Worm (Caenorhabditis elegans) whole organism, L4 larva: Measurements from ENCODE around the gene nhr-256.

ENCODE experiments used
- F10B5.3 ChIP-seq: sonication (generic microtip); optimal IDR thresholded peaks from 2 replicates; lab custom pipeline; 2016; ENCODE audit warnings: mild to moderate bottlenecking, missing genetic modification characterization, missing compliant biosample characterization
- F26F4.8 ChIP-seq: fragments of 200-800 bp; sonication (Bioruptor generic); conservative IDR thresholded peaks from 2 replicates; pipeline ENCODE4 v1.3.6; 2022; ENCODE audit warnings: missing genetic modification characterization, missing compliant biosample characterization
- F44E2.7 ChIP-seq: fragments of 200-800 bp; sonication (Bioruptor generic); IDR thresholded peaks from 2 replicates; pipeline ENCODE4 v2.1.2; 2022; ENCODE audit warnings: missing genetic modification characterization, missing compliant biosample characterization
- R02D3.7 ChIP-seq: fragments of 150-350 bp; sonication (generic microtip); optimal IDR thresholded peaks from 3 replicates; lab custom pipeline; 2014; ENCODE audit warnings: missing biosample characterization, missing genetic modification characterization
- T20F7.1 ChIP-seq: fragments of 200-800 bp; sonication (Bioruptor generic); optimal IDR thresholded peaks from 2 replicates; lab custom pipeline; 2018; ENCODE audit warnings: mild to moderate bottlenecking, missing genetic modification characterization, missing compliant biosample characterization
- Y105C5A.15 ChIP-seq: fragments of 200-800 bp; sonication (Bioruptor generic); IDR thresholded peaks from 2 replicates; pipeline ENCODE4 v1.3.6; 2022; ENCODE audit warnings: missing genetic modification characterization, missing compliant biosample characterization
- Y5F2A.4 ChIP-seq: fragments of 200-800 bp; sonication (Bioruptor generic); optimal IDR thresholded peaks from 2 replicates; lab custom pipeline; 2018; ENCODE audit warnings: mild to moderate bottlenecking, missing genetic modification characterization, missing compliant biosample characterization
- ZK546.5 ChIP-seq, 2 experiments: sonication (generic microtip); optimal IDR thresholded peaks; 2 replicates each; lab custom pipeline; 2017; ENCODE audit warnings: missing biosample characterization in 2 of 2, missing genetic modification characterization in 2 of 2
- daf-8 ChIP-seq: fragments of 200-800 bp; sonication (Bioruptor generic); IDR thresholded peaks from 2 replicates; pipeline ENCODE4 v1.3.6; 2022; ENCODE audit warnings: missing genetic modification characterization, missing compliant biosample characterization
- dmd-6 ChIP-seq: fragments of 200-800 bp; sonication (Bioruptor generic); IDR thresholded peaks from 2 replicates; pipeline ENCODE4 v1.3.6; 2022; ENCODE audit warnings: missing genetic modification reagents, missing genetic modification characterization, missing compliant biosample characterization
- dmd-9 ChIP-seq: fragments of 200-800 bp; sonication (Bioruptor generic); IDR thresholded peaks from 2 replicates; pipeline ENCODE4 v1.3.6; 2022; ENCODE audit warnings: missing genetic modification reagents, missing genetic modification characterization, missing compliant biosample characterization
- dve-1 ChIP-seq: sonication (generic microtip); optimal IDR thresholded peaks from 2 replicates; lab custom pipeline; 2017; ENCODE audit warnings: antibody characterized with exemption, mild to moderate bottlenecking, missing genetic modification characterization, missing compliant biosample characterization; ENCODE audit not compliant: insufficient read depth
- egl-27 ChIP-seq: sonication (generic microtip); optimal IDR thresholded peaks from 3 replicates; lab custom pipeline; 2017; ENCODE audit warnings: missing biosample characterization, missing genetic modification reagents, missing genetic modification characterization
- egl-43 ChIP-seq: fragments of 200-800 bp; sonication (Bioruptor generic); IDR thresholded peaks from 2 replicates; pipeline ENCODE4 v1.3.6; 2022; ENCODE audit warnings: missing genetic modification reagents, missing genetic modification characterization, missing compliant biosample characterization
- fkh-10 ChIP-seq: fragments of 150-350 bp; optimal IDR thresholded peaks from 2 replicates; lab custom pipeline; 2014; ENCODE audit warnings: missing biosample characterization, missing genetic modification reagents, missing genetic modification characterization
- fos-1 ChIP-seq: fragments of 150-350 bp; optimal IDR thresholded peaks from 2 replicates; lab custom pipeline; 2014; ENCODE audit warnings: missing biosample characterization, missing genetic modification characterization
- gei-8 ChIP-seq: fragments of 200-800 bp; sonication (Bioruptor generic); optimal IDR thresholded peaks from 2 replicates; lab custom pipeline; 2018; ENCODE audit warnings: mild to moderate bottlenecking, missing genetic modification characterization, missing compliant biosample characterization
- hif-1 ChIP-seq, 2 experiments: sonication (generic microtip); optimal IDR thresholded peaks; 2 replicates each; lab custom pipeline; 2016 to 2017; ENCODE audit warnings: missing compliant biosample characterization in 2 of 2, missing genetic modification characterization in 2 of 2, missing genetic modification reagents in 2 of 2, missing genotype in 2 of 2, mild to moderate bottlenecking in 1 of 2
- jun-1 ChIP-seq: fragments of 150-350 bp; optimal IDR thresholded peaks from 2 replicates; lab custom pipeline; 2014; ENCODE audit warnings: missing biosample characterization, missing genetic modification reagents, missing genetic modification characterization
- lin-13 ChIP-seq: fragments of 150-350 bp; optimal IDR thresholded peaks from 2 replicates; lab custom pipeline; 2014; ENCODE audit warnings: missing biosample characterization, missing genetic modification reagents, missing genetic modification characterization
- lir-3 ChIP-seq: sonication (generic microtip); optimal IDR thresholded peaks from 2 replicates; lab custom pipeline; 2016; ENCODE audit warnings: mild to moderate bottlenecking, missing genetic modification characterization, missing compliant biosample characterization
- lsy-2 ChIP-seq, 2 experiments: fragments of 150-350 bp in 1 of 2; sonication (generic microtip) in 1 of 2; optimal IDR thresholded peaks; 2 replicates each; lab custom pipeline; 2014 to 2017; ENCODE audit warnings: missing biosample characterization in 2 of 2, missing genetic modification characterization in 2 of 2
- mes-2 ChIP-seq: sonication (generic microtip); optimal IDR thresholded peaks from 2 replicates; lab custom pipeline; 2016; ENCODE audit warnings: missing genotype, mild to moderate bottlenecking, missing genetic modification characterization, missing compliant biosample characterization; ENCODE audit not compliant: poor library complexity, severe bottlenecking
- mxl-3 ChIP-seq: fragments of 200-800 bp; sonication (Bioruptor generic); optimal IDR thresholded peaks from 2 replicates; lab custom pipeline; 2018; ENCODE audit warnings: mild to moderate bottlenecking, missing genetic modification characterization, missing compliant biosample characterization
- nhr-111 ChIP-seq: fragments of 200-800 bp; sonication (Bioruptor generic); optimal IDR thresholded peaks from 2 replicates; lab custom pipeline; 2018; ENCODE audit warnings: mild to moderate bottlenecking, missing genetic modification characterization, missing compliant biosample characterization
- nhr-25 ChIP-seq: sonication (generic microtip); optimal IDR thresholded peaks from 2 replicates; lab custom pipeline; 2017; ENCODE audit warnings: missing genetic modification characterization, mild to moderate bottlenecking, missing compliant biosample characterization, antibody characterized with exemption, moderate library complexity, borderline replicate concordance; ENCODE audit not compliant: insufficient read depth
- nhr-77 ChIP-seq: fragments of 150-350 bp; optimal IDR thresholded peaks from 2 replicates; lab custom pipeline; 2014; ENCODE audit warnings: missing biosample characterization, missing genetic modification characterization
- pha-4 ChIP-seq, 2 experiments: fragments of 150-350 bp in 1 of 2; fragments of 200-800 bp in 1 of 2; sonication (Bioruptor generic) in 1 of 2; IDR thresholded peaks in 1 of 2; optimal IDR thresholded peaks in 1 of 2; 2 replicates each; pipeline versions ENCODE4 v1.3.6 to Lab custom; 2014 to 2022; ENCODE audit warnings: missing genetic modification characterization in 2 of 2, missing genetic modification reagents in 2 of 2, missing biosample characterization in 1 of 2, missing compliant biosample characterization in 1 of 2
- php-3 ChIP-seq: fragments of 200-800 bp; sonication (Bioruptor generic); IDR thresholded peaks from 2 replicates; pipeline ENCODE4 v1.3.6; 2022; ENCODE audit warnings: missing genetic modification reagents, missing genetic modification characterization, missing compliant biosample characterization
- pqm-1 ChIP-seq: sonication (generic microtip); optimal IDR thresholded peaks from 2 replicates; lab custom pipeline; 2017; ENCODE audit warnings: missing biosample characterization, missing genetic modification characterization
- rbr-2 ChIP-seq: sonication (generic microtip); optimal IDR thresholded peaks from 2 replicates; lab custom pipeline; 2016; ENCODE audit warnings: missing genotype, missing genetic modification characterization, missing compliant biosample characterization
- tag-97 ChIP-seq: fragments of 200-800 bp; sonication (Bioruptor generic); IDR thresholded peaks from 2 replicates; pipeline ENCODE4 v1.3.6; 2022; ENCODE audit warnings: missing genetic modification characterization, missing compliant biosample characterization
- unc-130 ChIP-seq: sonication (generic microtip); optimal IDR thresholded peaks from 2 replicates; lab custom pipeline; 2016; ENCODE audit warnings: missing genetic modification reagents, missing genetic modification characterization, missing compliant biosample characterization
- unc-39 ChIP-seq: sonication (generic microtip); optimal IDR thresholded peaks from 2 replicates; lab custom pipeline; 2017; ENCODE audit warnings: missing biosample characterization, missing genetic modification characterization
- unc-62 ChIP-seq, 3 experiments: fragments of 150-350 bp in 1 of 3; sonication (generic microtip); optimal IDR thresholded peaks in 2 of 3; peaks in 1 of 3; 1 replicate in 1 of 3; 2 replicates in 2 of 3; lab custom pipeline; 2014 to 2017; ENCODE audit warnings: missing biosample characterization in 3 of 3, missing genetic modification characterization in 3 of 3, missing genetic modification reagents in 3 of 3, missing genotype in 1 of 3
- zag-1 ChIP-seq: fragments of 150-350 bp; optimal IDR thresholded peaks from 2 replicates; lab custom pipeline; 2014; ENCODE audit warnings: missing biosample characterization, missing genetic modification characterization
- ztf-7 ChIP-seq: fragments of 150-350 bp; optimal IDR thresholded peaks from 2 replicates; lab custom pipeline; 2014; ENCODE audit warnings: missing biosample characterization, missing genetic modification characterization

The nhr-256 gene

DNA sequence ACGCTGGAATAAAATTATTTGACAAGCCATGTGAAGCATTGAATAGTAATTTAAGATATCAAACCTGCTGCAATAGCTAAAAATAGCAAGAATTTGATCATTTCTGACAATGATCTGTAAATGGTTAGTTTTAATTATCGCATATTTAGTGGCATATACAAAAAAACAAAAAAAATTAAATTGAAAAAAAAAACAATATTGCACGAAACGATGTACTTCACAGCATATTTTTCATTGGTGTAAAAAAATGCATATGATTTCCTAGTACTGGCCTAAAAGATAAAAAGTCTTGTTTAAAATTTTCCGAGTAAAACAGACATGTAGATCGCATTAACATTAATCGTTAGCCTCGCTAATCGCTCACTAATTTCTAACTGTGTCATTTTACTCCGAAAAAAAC is 5.5 kb downstream of the nhr-256 start, which contains the start of gene ZK697.8:
TSS of gene ZK697.8 (minus strand) at position 101 of the 400 bp plus-strand sequence.
- TF ChIP-seq R02D3.7 (tag; lab: Kevin White, UChicago) = no peak
- no peak for TF ChIP-seq unc-39 (tag; lab: Kevin White, UChicago)
- no peak for TF ChIP-seq daf-8 (GFP tag; lab: Robert Waterston, UW)
- no peak for TF ChIP-seq php-3 (GFP tag; lab: Robert Waterston, UW)

- TF ChIP-seq lsy-2 (tag; optimal IDR thresholded peaks at IDR 0.05; lab: Kevin White, UChicago) = no peak
Observed at ce11 chrV:1751449-1751848, 7.9 kb downstream of the nhr-256 start, which contains the start of gene srh-199. Gene srh-199, minus strand, starts transcription at chrV:1751549.

DNA sequence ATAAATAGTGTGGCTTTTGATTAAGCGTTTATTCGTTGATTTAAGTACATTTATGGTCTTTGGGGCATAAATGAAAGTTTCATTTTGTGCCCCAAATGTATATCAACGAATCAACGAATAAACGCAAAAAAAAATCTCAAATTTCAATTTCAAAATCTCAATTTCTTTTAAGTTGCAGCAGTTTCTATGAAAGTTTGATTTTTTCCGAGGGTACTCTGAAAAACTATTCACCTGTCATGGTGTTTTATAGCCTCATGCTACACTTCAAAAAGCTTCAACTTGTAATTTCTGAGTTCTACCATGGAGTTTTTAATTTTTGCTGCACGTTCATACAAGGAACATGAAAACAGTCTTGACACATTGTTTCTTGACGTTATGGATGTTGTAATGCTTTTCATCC is 8.9 kb downstream of the nhr-256 start, which contains the start of gene ZK697.1:
TSS of gene ZK697.1 (plus strand) at position 301 of the 400 bp plus-strand sequence.
- TF ChIP-seq egl-27 (no peak), nhr-77 (tag; lab: Kevin White, UChicago) (no peak), mes-2 (tag; lab: Kevin White, UChicago) (no peak), daf-8 (GFP tag; lab: Robert Waterston, UW) (no peak), tag-97 (GFP tag; lab: Robert Waterston, UW) (no peak), Y105C5A.15 (GFP tag; lab: Robert Waterston, UW) (no peak), F26F4.8 (GFP tag; lab: Robert Waterston, UW) (no peak), pha-4 (GFP tag; IDR thresholded peaks at IDR 0.05; lab: Robert Waterston, UW) (no peak), pha-4 (tag; optimal IDR thresholded peaks at IDR 0.05; lab: Kevin White, UChicago) (no peak), hif-1 (tag; optimal IDR thresholded peaks at IDR 0.05; lab: Kevin White, UChicago) (no peak), ZK546.5 (tag; optimal IDR thresholded peaks at IDR 0.05; lab: Kevin White, UChicago) (no peak)

DNA sequence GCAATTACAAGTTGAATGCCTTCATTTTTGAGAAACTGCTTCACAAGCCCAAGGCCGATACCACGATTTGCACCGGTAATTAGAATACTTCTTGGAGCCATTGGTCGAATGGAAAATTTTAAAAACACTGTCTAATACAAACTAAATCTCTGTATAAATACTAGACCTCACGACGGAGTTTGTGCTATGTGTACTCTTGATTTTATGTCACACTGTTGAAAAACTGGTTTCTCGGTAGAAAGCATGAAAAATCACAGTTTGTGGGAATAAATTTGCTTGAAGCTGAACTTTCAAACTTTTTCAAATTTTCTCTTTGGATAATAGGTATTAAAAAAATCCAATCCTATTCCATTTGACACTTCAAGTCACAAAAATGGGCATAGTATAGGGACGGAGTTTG is 12.0 kb downstream of the nhr-256 start, which contains the start of gene ZK697.14:
TSS of gene ZK697.14 (minus strand) at position 101 of the 400 bp plus-strand sequence.
- TF ChIP-seq F44E2.7 (GFP tag; lab: Robert Waterston, UW) = no peak
- no peak for TF ChIP-seq unc-130 (GFP tag; lab: Kevin White, UChicago)
- TF ChIP-seq Y5F2A.4 = no peak
- no peak for TF ChIP-seq fkh-10
- no peak for TF ChIP-seq nhr-111 (GFP tag; lab: Kevin White, UChicago)
- TF ChIP-seq unc-62 (GFP tag; optimal IDR thresholded peaks at IDR 0.05 in 1 of 2; lab: Kevin White, UChicago) = no peak
- TF ChIP-seq unc-62 (tag; optimal IDR thresholded peaks at IDR 0.05; lab: Kevin White, UChicago) = no peak
- no peak for TF ChIP-seq T20F7.1 (GFP tag; lab: Kevin White, UChicago)
- TF ChIP-seq lin-13 (GFP tag; lab: Kevin White, UChicago) = no peak
- no peak for TF ChIP-seq egl-27
- no peak for TF ChIP-seq lir-3 (tag; lab: Kevin White, UChicago)
- no peak for TF ChIP-seq ztf-7 (tag; lab: Kevin White, UChicago)
- TF ChIP-seq mes-2 (tag; lab: Kevin White, UChicago) = no peak

ce11 chrV:1756099-1756498 is 12.5 kb downstream of the nhr-256 start:
- TF ChIP-seq fos-1 (tag; lab: Kevin White, UChicago) = no peak
- no peak for TF ChIP-seq rbr-2 (tag; lab: Kevin White, UChicago)
- no peak for TF ChIP-seq dve-1 (tag; lab: Kevin White, UChicago)
- TF ChIP-seq dmd-6 = peak; percentile 37; the same call in 1 of the 2 replicates
- TF ChIP-seq F10B5.3 = no peak
- TF ChIP-seq jun-1 (tag; lab: Kevin White, UChicago) = no peak
- TF ChIP-seq unc-62 (GFP tag; optimal IDR thresholded peaks at IDR 0.05 in 1 of 2; lab: Kevin White, UChicago) = peak in 1 of 2 experiments; percentile 70
- TF ChIP-seq unc-62 (tag; optimal IDR thresholded peaks at IDR 0.05; lab: Kevin White, UChicago) = no peak
- TF ChIP-seq mxl-3 (GFP tag; lab: Kevin White, UChicago) = no peak
- no peak for TF ChIP-seq dmd-9 (GFP tag; lab: Robert Waterston, UW)
- no peak for TF ChIP-seq nhr-25 (tag; lab: Kevin White, UChicago)
- TF ChIP-seq hif-1 (tag; optimal IDR thresholded peaks at IDR 0.05; lab: Kevin White, UChicago) = no peak
- TF ChIP-seq gei-8 = no peak
- 0 out of 2 replicates have a peak, but pooled peaks have one; percentile 13 for TF ChIP-seq php-3 (GFP tag; lab: Robert Waterston, UW)
- TF ChIP-seq zag-1 (tag; lab: Kevin White, UChicago) = no peak
- no peak for TF ChIP-seq egl-43 (GFP tag; lab: Robert Waterston, UW)
- peak; percentile 55 for TF ChIP-seq pqm-1 (tag; lab: Kevin White, UChicago)
- no peak for TF ChIP-seq F26F4.8 (GFP tag; lab: Robert Waterston, UW)
